Fruit fly (Drosophila melanogaster): ENCODE measurements around the gene Las.

Gene Las

DNA sequence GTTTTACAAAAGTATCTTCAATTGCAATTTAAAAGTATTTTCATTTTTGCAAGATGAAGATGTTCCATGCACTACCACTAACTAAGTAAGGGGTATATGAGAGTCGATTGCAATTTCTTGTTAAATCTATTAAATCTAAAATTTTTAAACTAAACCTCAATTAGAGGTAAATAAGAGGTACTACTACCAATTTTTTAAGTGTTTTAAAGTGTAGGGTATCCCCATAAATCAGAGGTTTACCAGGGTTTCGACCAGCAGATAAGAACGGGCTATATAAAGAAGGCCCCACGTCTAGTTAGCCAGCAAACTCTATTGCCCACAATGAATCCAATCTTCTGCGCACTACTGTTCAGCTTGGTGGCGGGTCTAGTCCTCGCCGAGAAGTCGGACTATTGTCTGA, 28.2 kb upstream of the Las start, which contains the start of gene mag:
Gene mag, plus strand, starts transcription at position 301 of the 400 bp plus-strand sequence.
- no peak for TF ChIP-seq Sp1 (GFP tag; optimal IDR thresholded peaks at IDR 0.05)
- no peak for TF ChIP-seq CG32264 (GFP tag; optimal IDR thresholded peaks at IDR 0.05)
- no peak for TF ChIP-seq OdsH (GFP tag; optimal IDR thresholded peaks at IDR 0.05)
- TF ChIP-seq ey (GFP tag; optimal IDR thresholded peaks at IDR 0.05) = no peak
- no peak for TF ChIP-seq jim (GFP tag; optimal IDR thresholded peaks at IDR 0.05)
- TF ChIP-seq GATAd (GFP tag; optimal IDR thresholded peaks at IDR 0.05) = no peak
- no peak for TF ChIP-seq tai (GFP tag; optimal IDR thresholded peaks at IDR 0.05)
- no peak for TF ChIP-seq dsf (GFP tag; optimal IDR thresholded peaks at IDR 0.05; ENCODE audit: borderline replicate concordance)
- TF ChIP-seq dmrt93B (GFP tag; optimal IDR thresholded peaks at IDR 0.05) = no peak
- TF ChIP-seq woc (GFP tag; optimal IDR thresholded peaks at IDR 0.05) = no peak
- no peak for TF ChIP-seq foxo (GFP tag; optimal IDR thresholded peaks at IDR 0.05)
- no peak for TF ChIP-seq Vsx2 (GFP tag; optimal IDR thresholded peaks at IDR 0.05; ENCODE audit: partially characterized antibody)
- TF ChIP-seq Rel (GFP tag; optimal IDR thresholded peaks at IDR 0.05) = no peak
- TF ChIP-seq Rel (tag; optimal IDR thresholded peaks at IDR 0.05) = no peak
- no peak for TF ChIP-seq dl (GFP tag; optimal IDR thresholded peaks at IDR 0.05; ENCODE audit: insufficient read depth in 1 of 2, partially characterized antibody in 2 of 2)
- TF ChIP-seq Hr83 (GFP tag; optimal IDR thresholded peaks at IDR 0.05; ENCODE audit: poor library complexity, severe bottlenecking) = no peak

- TF ChIP-seq dl (GFP tag; optimal IDR thresholded peaks at IDR 0.05; ENCODE audit: insufficient read depth in 1 of 2, partially characterized antibody in 2 of 2) (no peak), ey (GFP tag; optimal IDR thresholded peaks at IDR 0.05) (peak; percentile 11), CG32264 (GFP tag; optimal IDR thresholded peaks at IDR 0.05) (no peak), OdsH (GFP tag; optimal IDR thresholded peaks at IDR 0.05) (peak; percentile 30), N (GFP tag; optimal IDR thresholded peaks at IDR 0.05) (no peak), Rel (GFP tag; optimal IDR thresholded peaks at IDR 0.05) (no peak), Rel (tag; optimal IDR thresholded peaks at IDR 0.05) (no peak), Vsx2 (GFP tag; optimal IDR thresholded peaks at IDR 0.05; ENCODE audit: partially characterized antibody) (no peak), foxo (GFP tag; optimal IDR thresholded peaks at IDR 0.05) (peak in 1 of 2 experiments; percentile 74), Dif (GFP tag; optimal IDR thresholded peaks at IDR 0.05; ENCODE audit: partially characterized antibody) (no peak), Sp1 (GFP tag; optimal IDR thresholded peaks at IDR 0.05) (peak; percentile 59), sage (GFP tag; optimal IDR thresholded peaks at IDR 0.05) (peak; percentile 7), Hr78 (GFP tag; optimal IDR thresholded peaks at IDR 0.05) (no peak), fru (GFP tag; optimal IDR thresholded peaks at IDR 0.05) (peak; percentile 23), pan (optimal IDR thresholded peaks at IDR 0.05) (no peak), Abd-B (GFP tag; optimal IDR thresholded peaks at IDR 0.05) (no peak), Dfd (GFP tag; optimal IDR thresholded peaks at IDR 0.05) (no peak), CG9705 (GFP tag; optimal IDR thresholded peaks at IDR 0.05) (peak; percentile 4), rgr (GFP tag; optimal IDR thresholded peaks at IDR 0.05) (peak; percentile 44), psq (GFP tag; optimal IDR thresholded peaks at IDR 0.05) (peak; percentile 64), Mio (GFP tag; optimal IDR thresholded peaks at IDR 0.05) (no peak), tai (GFP tag; optimal IDR thresholded peaks at IDR 0.05) (no peak), sv (GFP tag; optimal IDR thresholded peaks at IDR 0.05) (no peak), dsf (GFP tag; optimal IDR thresholded peaks at IDR 0.05; ENCODE audit: borderline replicate concordance) (no peak), GATAd (GFP tag; optimal IDR thresholded peaks at IDR 0.05) (no peak), lola (GFP tag; optimal IDR thresholded peaks at IDR 0.05) (no peak), Myc (optimal IDR thresholded peaks at IDR 0.05) (peak; percentile 26), brk (GFP tag; optimal IDR thresholded peaks at IDR 0.05) (peak; percentile 41), br (GFP tag; optimal IDR thresholded peaks at IDR 0.05) (no peak), woc (GFP tag; optimal IDR thresholded peaks at IDR 0.05) (no peak), Jra (GFP tag; optimal IDR thresholded peaks at IDR 0.05) (no peak), jim (GFP tag; optimal IDR thresholded peaks at IDR 0.05) (no peak), CrebA (GFP tag; optimal IDR thresholded peaks at IDR 0.05; ENCODE audit: borderline replicate concordance) (no peak), dmrt93B (GFP tag; optimal IDR thresholded peaks at IDR 0.05) (peak; percentile 41), HLH106 (tag; optimal IDR thresholded peaks at IDR 0.05) (peak; percentile 80), Hr83 (GFP tag; optimal IDR thresholded peaks at IDR 0.05; ENCODE audit: poor library complexity, severe bottlenecking) (peak; percentile 44), h (GFP tag; optimal IDR thresholded peaks at IDR 0.05) (peak; percentile 50), Hnf4 (GFP tag; optimal IDR thresholded peaks at IDR 0.05) (peak; percentile 13), usp (GFP tag; optimal IDR thresholded peaks at IDR 0.05) (no peak)
These were observed 20.9 kb upstream of the Las start, which contains the start of gene CG5199 for dm6 chr3L:20452813-20453682. Gene CG5199, minus strand, starts transcription at chr3L:20452864.

Data from whole organism, wandering third instar larva.